Fruit fly (Drosophila melanogaster) whole organism, embryonic: ENCODE measurements around the gene Pex3.

Experiments
- Adf1 ChIP-seq: fragments of 200-800 bp; sonication (Bioruptor generic); IDR thresholded peaks from 2 replicates; pipeline ENCODE4 v1.3.6; 2022; ENCODE audit warnings: missing biosample characterization, missing genetic modification characterization
- B-H1 ChIP-seq: fragments of 200-800 bp; sonication (Bioruptor generic); IDR thresholded peaks from 3 replicates; pipeline ENCODE4 v1.3.6; 2022; ENCODE audit warnings: missing biosample characterization, missing genetic modification characterization
- CG10543 ChIP-seq: fragments of 200-800 bp; sonication (Bioruptor generic); optimal IDR thresholded peaks from 3 replicates; lab custom pipeline; 2017; ENCODE audit warnings: missing biosample characterization, mild to moderate bottlenecking, missing genetic modification characterization, moderate library complexity
- CG10654 ChIP-seq: fragments of 200-800 bp; sonication (Bioruptor generic); optimal IDR thresholded peaks from 2 replicates; lab custom pipeline; 2016; ENCODE audit warnings: missing biosample characterization, missing genetic modification characterization
- CG11456 ChIP-seq: fragments of 200-800 bp; sonication (Bioruptor generic); IDR thresholded peaks from 3 replicates; pipeline ENCODE4 v1.3.6; 2022; ENCODE audit warnings: missing biosample characterization, missing genetic modification characterization
- CG11560 ChIP-seq: fragments of 200-800 bp; sonication (Bioruptor generic); IDR thresholded peaks from 3 replicates; pipeline ENCODE4 v1.3.6; 2022; ENCODE audit warnings: missing biosample characterization, missing genetic modification characterization
- CG12071 ChIP-seq: fragments of 200-800 bp; sonication (Bioruptor generic); optimal IDR thresholded peaks from 3 replicates; lab custom pipeline; 2018; ENCODE audit warnings: missing biosample characterization, mild to moderate bottlenecking, missing genetic modification characterization
- CG12219 ChIP-seq: fragments of 200-800 bp; sonication (Bioruptor generic); optimal IDR thresholded peaks from 3 replicates; lab custom pipeline; 2018; ENCODE audit warnings: missing biosample characterization, mild to moderate bottlenecking, missing genetic modification characterization
- CG12942 ChIP-seq: fragments of 200-800 bp; sonication (Bioruptor generic); optimal IDR thresholded peaks from 3 replicates; lab custom pipeline; 2016; ENCODE audit warnings: missing biosample characterization, missing genetic modification characterization
- CG17802 ChIP-seq: fragments of 200-800 bp; sonication (Bioruptor generic); optimal IDR thresholded peaks from 2 replicates; lab custom pipeline; 2018; ENCODE audit warnings: missing biosample characterization, mild to moderate bottlenecking, missing genetic modification characterization, moderate library complexity
- CG17829 ChIP-seq: fragments of 200-800 bp; optimal IDR thresholded peaks from 2 replicates; lab custom pipeline; 2019; ENCODE audit warnings: missing biosample characterization, mild to moderate bottlenecking, missing genetic modification characterization, moderate library complexity
- CG2889 ChIP-seq: fragments of 200-800 bp; sonication (Bioruptor generic); IDR thresholded peaks from 3 replicates; pipeline ENCODE4 v1.3.6; 2022; ENCODE audit warnings: missing biosample characterization, missing genetic modification characterization
- CG31365 ChIP-seq: fragments of 200-800 bp; sonication (Bioruptor generic); optimal IDR thresholded peaks from 2 replicates; lab custom pipeline; 2018; ENCODE audit warnings: missing biosample characterization, mild to moderate bottlenecking, missing genetic modification characterization
- CG3407 ChIP-seq: fragments of 200-800 bp; sonication (Bioruptor generic); optimal IDR thresholded peaks from 2 replicates; lab custom pipeline; 2018; ENCODE audit warnings: missing biosample characterization, mild to moderate bottlenecking, missing genetic modification characterization
- CG6654 ChIP-seq: fragments of 200-800 bp; sonication (Bioruptor generic); optimal IDR thresholded peaks from 2 replicates; lab custom pipeline; 2017; ENCODE audit warnings: missing biosample characterization, mild to moderate bottlenecking, missing genetic modification characterization
- CG8281 ChIP-seq: fragments of 200-800 bp; sonication (Bioruptor generic); optimal IDR thresholded peaks from 2 replicates; lab custom pipeline; 2018; ENCODE audit warnings: missing biosample characterization, mild to moderate bottlenecking, missing genetic modification characterization, moderate library complexity
- CG8388 ChIP-seq: fragments of 200-800 bp; sonication (Bioruptor generic); optimal IDR thresholded peaks from 2 replicates; lab custom pipeline; 2019; ENCODE audit warnings: missing biosample characterization, mild to moderate bottlenecking, missing genetic modification characterization, moderate library complexity
- CG8478 ChIP-seq: fragments of >200 bp; optimal IDR thresholded peaks from 2 replicates; lab custom pipeline; 2018
- CG9727 ChIP-seq: fragments of 200-800 bp; sonication (Bioruptor generic); optimal IDR thresholded peaks from 3 replicates; lab custom pipeline; 2017; ENCODE audit warnings: missing biosample characterization, mild to moderate bottlenecking, missing genetic modification characterization
- CrebB ChIP-seq: fragments of 200-800 bp; sonication (Bioruptor generic); optimal IDR thresholded peaks from 3 replicates; lab custom pipeline; 2018; ENCODE audit warnings: missing biosample characterization, mild to moderate bottlenecking, missing genetic modification characterization
- Dad ChIP-seq: fragments of 200-800 bp; sonication (Bioruptor generic); optimal IDR thresholded peaks from 3 replicates; lab custom pipeline; 2016; ENCODE audit warnings: missing biosample characterization, missing genetic modification characterization
- Dbx ChIP-seq: fragments of 200-800 bp; sonication (Bioruptor generic); IDR thresholded peaks from 3 replicates; pipeline ENCODE4 v1.3.6; 2022; ENCODE audit warnings: missing biosample characterization, missing genetic modification characterization
- E2f1 ChIP-seq: fragments of 200-800 bp; sonication (Bioruptor generic); IDR thresholded peaks from 2 replicates; pipeline ENCODE4 v1.3.6; 2022; ENCODE audit warnings: missing biosample characterization, missing genetic modification characterization
- H2.0 ChIP-seq: fragments of 200-800 bp; sonication (Bioruptor generic); IDR thresholded peaks from 2 replicates; pipeline ENCODE4 v1.3.6; 2022; ENCODE audit warnings: missing biosample characterization, missing genetic modification characterization
- Hmr ChIP-seq: fragments of 200-800 bp; sonication (Bioruptor generic); optimal IDR thresholded peaks from 3 replicates; lab custom pipeline; 2017; ENCODE audit warnings: mild to moderate bottlenecking, missing biosample characterization, missing genetic modification reagents, missing genetic modification characterization
- Hr3 ChIP-seq: fragments of 200-800 bp; sonication (Bioruptor generic); optimal IDR thresholded peaks from 3 replicates; lab custom pipeline; 2016; ENCODE audit warnings: missing biosample characterization, missing genetic modification characterization
- MTF-1 ChIP-seq: fragments of 200-800 bp; sonication (Bioruptor generic); optimal IDR thresholded peaks from 2 replicates; lab custom pipeline; 2018; ENCODE audit warnings: missing biosample characterization, mild to moderate bottlenecking, missing genetic modification characterization, borderline replicate concordance
- Nf-YA ChIP-seq: fragments of 200-800 bp; sonication (Bioruptor generic); IDR thresholded peaks from 2 replicates; pipeline ENCODE4 v1.3.6; 2022; ENCODE audit warnings: missing biosample characterization, missing genetic modification characterization
- Sry-β ChIP-seq: fragments of 200-800 bp; sonication (Bioruptor generic); optimal IDR thresholded peaks from 2 replicates; lab custom pipeline; 2018; ENCODE audit warnings: missing biosample characterization, mild to moderate bottlenecking, missing genetic modification characterization, moderate library complexity
- Xbp1 ChIP-seq: fragments of 200-800 bp; sonication (Bioruptor generic); optimal IDR thresholded peaks from 3 replicates; lab custom pipeline; 2016; ENCODE audit warnings: missing biosample characterization, mild to moderate bottlenecking, missing genetic modification characterization
- az2 ChIP-seq: fragments of 200-800 bp; sonication (Bioruptor generic); optimal IDR thresholded peaks from 3 replicates; lab custom pipeline; 2016; ENCODE audit warnings: missing biosample characterization, missing genetic modification characterization
- en ChIP-seq: fragments of 200-800 bp; sonication (Bioruptor generic); optimal IDR thresholded peaks from 2 replicates; lab custom pipeline; 2016; ENCODE audit warnings: missing biosample characterization, missing genetic modification characterization
- ewg ChIP-seq: fragments of 200-800 bp; sonication (Bioruptor generic); optimal IDR thresholded peaks from 3 replicates; lab custom pipeline; 2017; ENCODE audit warnings: mild to moderate bottlenecking, missing biosample characterization, missing genetic modification reagents, missing genetic modification characterization
- fd3F ChIP-seq: fragments of 200-800 bp; sonication (Bioruptor generic); optimal IDR thresholded peaks from 2 replicates; lab custom pipeline; 2018; ENCODE audit warnings: missing biosample characterization, mild to moderate bottlenecking, missing genetic modification characterization, moderate library complexity
- fru ChIP-seq: fragments of >200 bp; optimal IDR thresholded peaks from 2 replicates; lab custom pipeline; 2017
- gce ChIP-seq: fragments of 200-800 bp; sonication (Bioruptor generic); IDR thresholded peaks from 3 replicates; pipeline ENCODE4 v1.3.6; 2022; ENCODE audit warnings: missing biosample characterization, missing genetic modification characterization
- gcm2 ChIP-seq: fragments of 200-800 bp; sonication (Bioruptor generic); optimal IDR thresholded peaks from 2 replicates; lab custom pipeline; 2016; ENCODE audit warnings: missing biosample characterization, missing genetic modification characterization
- gfzf ChIP-seq: fragments of 200-800 bp; sonication (Bioruptor generic); optimal IDR thresholded peaks from 2 replicates; lab custom pipeline; 2016; ENCODE audit warnings: missing biosample characterization, mild to moderate bottlenecking, missing genetic modification characterization, moderate library complexity
- h ChIP-seq: fragments of >200 bp; optimal IDR thresholded peaks from 2 replicates; lab custom pipeline; 2017
- jigr1 ChIP-seq: fragments of 200-800 bp; sonication (Bioruptor generic); IDR thresholded peaks from 3 replicates; pipeline ENCODE4 v1.3.6; 2022; ENCODE audit warnings: missing biosample characterization, missing genetic modification characterization
- kay ChIP-seq: fragments of 200-800 bp; sonication (Bioruptor generic); optimal IDR thresholded peaks from 2 replicates; lab custom pipeline; 2016; ENCODE audit warnings: missing biosample characterization, missing genetic modification characterization
- mam ChIP-seq: fragments of 200-800 bp; sonication (Bioruptor generic); optimal IDR thresholded peaks from 3 replicates; lab custom pipeline; 2016; ENCODE audit warnings: missing biosample characterization, missing genetic modification characterization
- nmo ChIP-seq: fragments of 200-800 bp; sonication (Bioruptor generic); optimal IDR thresholded peaks from 2 replicates; lab custom pipeline; 2018; ENCODE audit warnings: missing biosample characterization, mild to moderate bottlenecking, missing genetic modification characterization, moderate library complexity
- otp ChIP-seq: fragments of 200-800 bp; sonication (Bioruptor generic); IDR thresholded peaks from 3 replicates; pipeline ENCODE4, ENCODE4 v1.3.6; 2022; ENCODE audit warnings: missing biosample characterization, missing genetic modification characterization
- psq ChIP-seq: fragments of 200-800 bp; sonication (Bioruptor generic); optimal IDR thresholded peaks from 2 replicates; lab custom pipeline; 2017; ENCODE audit warnings: missing biosample characterization, missing genetic modification characterization
- ro ChIP-seq: fragments of 200-800 bp; sonication (Bioruptor generic); IDR thresholded peaks from 2 replicates; pipeline ENCODE4 v1.3.6; 2022; ENCODE audit warnings: missing biosample characterization, missing genetic modification characterization
- slp2 ChIP-seq: fragments of 200-800 bp; sonication (Bioruptor generic); optimal IDR thresholded peaks from 2 replicates; lab custom pipeline; 2016; ENCODE audit warnings: missing biosample characterization, missing genetic modification characterization
- unpg ChIP-seq: fragments of 200-800 bp; sonication (Bioruptor generic); optimal IDR thresholded peaks from 3 replicates; lab custom pipeline; 2018; ENCODE audit warnings: missing biosample characterization, mild to moderate bottlenecking, missing genetic modification characterization, moderate library complexity
- usp ChIP-seq: fragments of >200 bp; optimal IDR thresholded peaks from 2 replicates; lab custom pipeline; 2017; ENCODE audit warnings: missing biosample characterization, missing genetic modification characterization
- zen ChIP-seq: fragments of 200-800 bp; sonication (Bioruptor generic); optimal IDR thresholded peaks from 3 replicates; lab custom pipeline; 2018; ENCODE audit warnings: missing biosample characterization, mild to moderate bottlenecking, missing genetic modification characterization, moderate library complexity
- zf30C ChIP-seq: fragments of 200-800 bp; sonication (Bioruptor generic); optimal IDR thresholded peaks from 3 replicates; lab custom pipeline; 2018; ENCODE audit warnings: missing biosample characterization, mild to moderate bottlenecking, missing genetic modification characterization

Pex3 gene

DNA sequence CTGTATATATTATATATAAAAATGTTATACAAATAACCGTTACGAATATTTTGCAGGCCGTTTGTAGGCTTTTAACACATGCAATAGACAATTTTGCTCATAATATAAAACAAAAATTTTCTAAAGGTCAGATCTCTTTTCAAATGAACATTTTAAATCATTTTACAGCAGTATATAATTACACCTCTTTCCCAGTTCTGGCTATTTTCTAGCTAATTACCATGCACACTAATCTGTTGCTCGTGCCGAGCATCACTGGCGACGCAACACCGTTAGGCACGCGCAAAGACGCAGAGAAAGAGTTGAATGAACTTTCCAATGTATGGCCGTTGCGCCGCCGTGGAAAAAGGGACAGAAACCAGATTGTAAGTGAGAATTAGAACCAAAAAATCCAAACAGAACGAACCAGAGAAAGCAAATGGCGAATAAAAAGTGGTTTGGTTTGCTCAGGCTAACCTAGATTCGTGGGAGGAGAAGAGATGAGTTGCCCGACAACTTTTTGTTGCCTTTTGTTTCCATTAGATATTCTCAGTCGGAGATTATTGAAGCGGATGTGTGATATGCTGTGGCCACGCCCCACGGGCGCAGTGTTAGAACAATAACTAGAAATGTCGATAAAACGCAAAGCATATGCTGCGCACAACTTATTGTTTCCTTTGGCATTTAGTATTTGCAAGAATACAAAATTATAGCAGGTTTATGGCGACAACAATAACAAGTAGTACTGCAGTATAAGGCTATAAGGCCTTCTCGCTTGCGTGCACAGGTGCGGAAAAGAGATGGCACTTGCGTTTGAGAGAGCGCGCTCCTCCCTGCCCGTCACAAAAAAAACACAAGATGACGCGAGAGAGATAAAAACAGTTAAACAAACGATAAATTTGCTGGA, 2.8 kb upstream of the Pex3 start (continued):
- TF ChIP-seq gfzf (GFP tag; lab: Kevin White, UChicago) (peak; percentile 3), Dbx (no peak), CG6654 (GFP tag; lab: Kevin White, UChicago) (no peak), Sry-β (GFP tag; lab: Kevin White, UChicago) (peak; percentile 96), CG9727 (GFP tag; lab: Kevin White, UChicago) (peak; percentile 31), CG17802 (tag; lab: Kevin White, UChicago) (no peak), gce (0 out of 3 replicates have a peak, but pooled peaks have one; percentile 24), ewg (GFP tag; lab: Kevin White, UChicago) (peak; percentile 79), CG10543 (no peak), CG2889 (GFP tag; lab: Robert Waterston, UW) (no peak), CG11560 (tag; lab: Robert Waterston, UW) (no peak), en (GFP tag; lab: Kevin White, UChicago) (no peak), zf30C (GFP tag; lab: Kevin White, UChicago) (no peak), CrebB (tag; lab: Kevin White, UChicago) (no peak), az2 (GFP tag; lab: Kevin White, UChicago) (no peak), CG11456 (GFP tag; lab: Robert Waterston, UW) (0 out of 3 replicates have a peak, but pooled peaks have one; percentile 15), usp (GFP tag; lab: Kevin White, UChicago) (peak; percentile 3), Nf-YA (GFP tag; lab: Robert Waterston, UW) (no peak), kay (peak; percentile 30), zen (tag; lab: Kevin White, UChicago) (peak; percentile 61), CG12071 (GFP tag; lab: Kevin White, UChicago) (no peak), slp2 (GFP tag; lab: Kevin White, UChicago) (no peak), B-H1 (no peak), ro (no peak), CG17829 (tag; lab: Kevin White, UChicago) (no peak), gcm2 (GFP tag; lab: Kevin White, UChicago) (no peak), Dad (GFP tag; lab: Kevin White, UChicago) (no peak), mam (GFP tag; lab: Kevin White, UChicago) (peak; percentile 9), MTF-1 (GFP tag; lab: Kevin White, UChicago) (no peak), CG31365 (no peak), unpg (GFP tag; lab: Kevin White, UChicago) (peak; percentile 16), Hr3 (no peak), fd3F (no peak), CG10654 (no peak), CG12219 (GFP tag; lab: Kevin White, UChicago) (no peak), CG8281 (tag; lab: Kevin White, UChicago) (no peak), Hmr (peak; percentile 19), psq (GFP tag; lab: Kevin White, UChicago) (no peak), CG12942 (GFP tag; lab: Kevin White, UChicago) (no peak), CG8388 (GFP tag; lab: Kevin White, UChicago) (no peak), CG8478 (lab: Kevin White, UChicago) (no peak), Adf1 (no peak), h (lab: Kevin White, UChicago) (no peak), H2.0 (0 out of 2 replicates have a peak, but pooled peaks have one; percentile 26), CG3407 (no peak), jigr1 (GFP tag; lab: Robert Waterston, UW) (no peak), nmo (GFP tag; lab: Kevin White, UChicago) (peak; percentile 26), otp (GFP tag; lab: Robert Waterston, UW) (no peak), fru (lab: Kevin White, UChicago) (no peak), E2f1 (GFP tag; lab: Robert Waterston, UW) (no peak), Xbp1 (GFP tag; lab: Kevin White, UChicago) (peak; percentile 23)
